Worm (Caenorhabditis elegans): ENCODE results near the gene ran-2.

Gene ran-2

ce11 chrIII:7911621-7912020 is 21.7 kb upstream of the ran-2 start, which contains the start of gene ZK688.7:
TSS of gene ZK688.7 (minus strand) at chrIII:7911634.
- TF ChIP-seq ama-1 (optimal IDR thresholded peaks at IDR 0.05) = no peak
- no peak for TF ChIP-seq ama-1 (GFP tag; optimal IDR thresholded peaks at IDR 0.05)
- TF ChIP-seq B0261.1 (tag; optimal IDR thresholded peaks at IDR 0.05) = no peak
- TF ChIP-seq mxl-1 (tag; optimal IDR thresholded peaks at IDR 0.05) = no peak
- peak; percentile 68 for TF ChIP-seq attf-5 (GFP tag; optimal IDR thresholded peaks at IDR 0.05)
- TF ChIP-seq hmg-1.2 (GFP tag; IDR thresholded peaks at IDR 0.05) = peak; percentile 85
- TF ChIP-seq nhr-80 (tag; optimal IDR thresholded peaks at IDR 0.05) = peak; percentile 25
- TF ChIP-seq madf-10 (tag; optimal IDR thresholded peaks at IDR 0.05) = no peak
- no peak for TF ChIP-seq nfyb-1 (GFP tag; IDR thresholded peaks at IDR 0.05)
- TF ChIP-seq F49E8.2 (tag; optimal IDR thresholded peaks at IDR 0.05; ENCODE audit: insufficient read depth) = no peak

ce11 chrIII:7913488-7913887 is 19.8 kb upstream of the ran-2 start, which contains the start of gene ZK688.12:
TSS of gene ZK688.12 (minus strand) at chrIII:7913588.
- no peak for TF ChIP-seq ztf-18 (tag; optimal IDR thresholded peaks at IDR 0.05)
- no peak for TF ChIP-seq sea-2 (GFP tag; IDR thresholded peaks at IDR 0.05)
- TF ChIP-seq Y95B8A.8 (GFP tag; IDR thresholded peaks at IDR 0.05) = no peak
- TF ChIP-seq mcd-1 (GFP tag; IDR thresholded peaks at IDR 0.05) = no peak
- no peak for TF ChIP-seq attf-6 (GFP tag; IDR thresholded peaks at IDR 0.05)
- TF ChIP-seq mes-4 (tag; optimal IDR thresholded peaks at IDR 0.05) = no peak

- TF ChIP-seq F23B12.7 (tag; optimal IDR thresholded peaks at IDR 0.05; ENCODE audit: insufficient read depth) (no peak), unc-62 (GFP tag; optimal IDR thresholded peaks at IDR 0.05) (no peak), Y95B8A.8 (GFP tag; IDR thresholded peaks at IDR 0.05) (no peak), aptf-3 (GFP tag; IDR thresholded peaks at IDR 0.05) (no peak)
Observed at ce11 chrIII:7917667-7918066, 15.7 kb upstream of the ran-2 start, which contains the start of gene gly-3. TSS of gene gly-3 (minus strand) at chrIII:7917767.

- TF ChIP-seq Y95B8A.8 (GFP tag; IDR thresholded peaks at IDR 0.05) (no peak), Y53F4B.3 (GFP tag; IDR thresholded peaks at IDR 0.05) (no peak), aptf-2 (GFP tag; conservative IDR thresholded peaks at IDR 0.05) (no peak), ztf-3 (GFP tag; optimal IDR thresholded peaks at IDR 0.05) (no peak), rpc-1 (optimal IDR thresholded peaks at IDR 0.05) (no peak), rpc-1 (tag; optimal IDR thresholded peaks at IDR 0.05) (no peak), let-607 (tag; optimal IDR thresholded peaks at IDR 0.05) (no peak), madf-8 (GFP tag; conservative IDR thresholded peaks at IDR 0.05) (no peak), lin-54 (GFP tag; optimal IDR thresholded peaks at IDR 0.05) (no peak), tlf-1 (GFP tag; optimal IDR thresholded peaks at IDR 0.05) (no peak), egrh-3 (GFP tag; IDR thresholded peaks at IDR 0.05) (no peak), somi-1 (GFP tag; optimal IDR thresholded peaks at IDR 0.05) (no peak), mxl-1 (tag; optimal IDR thresholded peaks at IDR 0.05) (no peak), nhr-179 (tag; optimal IDR thresholded peaks at IDR 0.05) (no peak), snpc-1.3 (tag; optimal IDR thresholded peaks at IDR 0.05; ENCODE audit: insufficient read depth) (no peak), ceh-27 (GFP tag; optimal IDR thresholded peaks at IDR 0.05) (no peak), ceh-91 (GFP tag; IDR thresholded peaks at IDR 0.05) (no peak), madf-3 (GFP tag; IDR thresholded peaks at IDR 0.05) (no peak)
Observed at ce11 chrIII:7919823-7920222, 13.5 kb upstream of the ran-2 start, which contains the start of gene C29E4.14. TSS of gene C29E4.14 (plus strand) at chrIII:7920123.
